Worm (Caenorhabditis elegans): ENCODE data around the gene pkg-2.

The pkg-2 gene

ce11 chrIV:8506034-8506433, 14.7 kb upstream of the pkg-2 start:
- no peak for TF ChIP-seq unc-62 (GFP tag; optimal IDR thresholded peaks at IDR 0.05)

ce11 chrIV:8510534-8510933, 10.2 kb upstream of the pkg-2 start, which contains the start of gene tag-77:
Gene tag-77, minus strand, starts transcription at chrIV:8510548.
- no peak for TF ChIP-seq unc-62 (GFP tag; optimal IDR thresholded peaks at IDR 0.05)

- no peak for TF ChIP-seq unc-62 (GFP tag; optimal IDR thresholded peaks at IDR 0.05)
Measured at ce11 chrIV:8511056-8511455, 9.6 kb upstream of the pkg-2 start, which contains the start of gene mes-6. Gene mes-6, plus strand, starts transcription at chrIV:8511284.

- TF ChIP-seq unc-62 (GFP tag; optimal IDR thresholded peaks at IDR 0.05), result no peak
Measured at ce11 chrIV:8512679-8513078, 8.0 kb upstream of the pkg-2 start, which contains the start of gene C09G4.4. Gene C09G4.4, plus strand, starts transcription at chrIV:8512979.

- TF ChIP-seq unc-62 (GFP tag; optimal IDR thresholded peaks at IDR 0.05), result no peak
Measured at ce11 chrIV:8513619-8514018, 7.1 kb upstream of the pkg-2 start, which contains the start of gene cks-1. Gene cks-1, plus strand, starts transcription at chrIV:8513919.

- TF ChIP-seq unc-62 (GFP tag; optimal IDR thresholded peaks at IDR 0.05), result no peak
Measured at ce11 chrIV:8514546-8514945, 6.1 kb upstream of the pkg-2 start.

ce11 chrIV:8519949-8520348, 745 bp upstream of the pkg-2 start:
- no peak for TF ChIP-seq unc-62 (GFP tag; optimal IDR thresholded peaks at IDR 0.05)

ce11 chrIV:8523981-8524380, 3.3 kb downstream of the pkg-2 start:
- TF ChIP-seq unc-62 (GFP tag; optimal IDR thresholded peaks at IDR 0.05), result no peak

- no peak for TF ChIP-seq unc-62 (GFP tag; optimal IDR thresholded peaks at IDR 0.05)
Measured at ce11 chrIV:8526050-8526449, 5.4 kb downstream of the pkg-2 start.

ce11 chrIV:8526579-8526978, 5.9 kb downstream of the pkg-2 start:
- no peak for TF ChIP-seq unc-62 (GFP tag; optimal IDR thresholded peaks at IDR 0.05)

- TF ChIP-seq unc-62 (GFP tag; optimal IDR thresholded peaks at IDR 0.05), result no peak
Measured at ce11 chrIV:8527598-8528012, 6.9 kb downstream of the pkg-2 start.

ce11 chrIV:8528345-8528744, 7.7 kb downstream of the pkg-2 start:
- TF ChIP-seq unc-62 (GFP tag; optimal IDR thresholded peaks at IDR 0.05), result no peak

ce11 chrIV:8529039-8529438, 8.3 kb downstream of the pkg-2 start:
- no peak for TF ChIP-seq unc-62 (GFP tag; optimal IDR thresholded peaks at IDR 0.05)

- TF ChIP-seq unc-62 (GFP tag; optimal IDR thresholded peaks at IDR 0.05), result no peak
Measured at ce11 chrIV:8530042-8531027, 9.6 kb downstream of the pkg-2 start.

- no peak for TF ChIP-seq unc-62 (GFP tag; optimal IDR thresholded peaks at IDR 0.05)
Measured at ce11 chrIV:8532024-8532423, 11.3 kb downstream of the pkg-2 start.

ce11 chrIV:8532796-8533195, 12.1 kb downstream of the pkg-2 start:
- TF ChIP-seq unc-62 (GFP tag; optimal IDR thresholded peaks at IDR 0.05), result no peak

ce11 chrIV:8534189-8534588, 13.5 kb downstream of the pkg-2 start:
- TF ChIP-seq unc-62 (GFP tag; optimal IDR thresholded peaks at IDR 0.05), result no peak
